Worm (Caenorhabditis elegans): ENCODE results near the gene F49F1.9.
"Not testable (repeated sequence)": the region's sequence is repeated elsewhere in the genome, so short reads cannot be mapped to it uniquely, and the experiment has no call there.

Gene F49F1.9

ce11 chrIV:4140265-4140664, 2.9 kb upstream of the F49F1.9 start, which contains the start of gene F49F1.18:
TSS of gene F49F1.18 (minus strand) at chrIV:4140365.
- TF ChIP-seq lin-13 (tag; optimal IDR thresholded peaks at IDR 0.05) = no peak
- no peak for TF ChIP-seq bed-3 (GFP tag; optimal IDR thresholded peaks at IDR 0.05)
- TF ChIP-seq cnd-1 (tag; optimal IDR thresholded peaks at IDR 0.05) = no peak
- no peak for TF ChIP-seq lin-32 (GFP tag; optimal IDR thresholded peaks at IDR 0.05)
- no peak for TF ChIP-seq sem-2 (GFP tag; optimal IDR thresholded peaks at IDR 0.05)
- no peak for TF ChIP-seq flh-1 (GFP tag; optimal IDR thresholded peaks at IDR 0.05)
- no peak for TF ChIP-seq mab-5 (tag; optimal IDR thresholded peaks at IDR 0.05)
- TF ChIP-seq ceh-43 (GFP tag; optimal IDR thresholded peaks at IDR 0.05) = no peak
- TF ChIP-seq lsy-2 (tag; optimal IDR thresholded peaks at IDR 0.05) = no peak
- TF ChIP-seq tbx-8 (GFP tag; optimal IDR thresholded peaks at IDR 0.05) = no peak
- TF ChIP-seq mls-2 (tag; optimal IDR thresholded peaks at IDR 0.05) = no peak
- no peak for TF ChIP-seq unc-120 (tag; optimal IDR thresholded peaks at IDR 0.05; ENCODE audit: poor library complexity, severe bottlenecking)
- TF ChIP-seq nhr-76 (tag; optimal IDR thresholded peaks at IDR 0.05) = no peak
- TF ChIP-seq elt-1 (tag; optimal IDR thresholded peaks at IDR 0.05; ENCODE audit: borderline replicate concordance, insufficient read depth) = no peak
- TF ChIP-seq pha-4 (tag; optimal IDR thresholded peaks at IDR 0.05) = no peak
- no peak for TF ChIP-seq M03D4.4 (tag; optimal IDR thresholded peaks at IDR 0.05)
- no peak for TF ChIP-seq ceh-39 (tag; optimal IDR thresholded peaks at IDR 0.05)
- no peak for TF ChIP-seq mep-1 (tag; optimal IDR thresholded peaks at IDR 0.05)
- TF ChIP-seq ham-2 (GFP tag; optimal IDR thresholded peaks at IDR 0.05) = no peak
- TF ChIP-seq blmp-1 (tag; optimal IDR thresholded peaks at IDR 0.05) = no peak

- TF ChIP-seq hlh-1 (tag; optimal IDR thresholded peaks at IDR 0.05) = no peak
- TF ChIP-seq elt-3 (tag; optimal IDR thresholded peaks at IDR 0.05) = no peak
Measured at ce11 chrIV:4139022-4139421, 1.6 kb upstream of the F49F1.9 start, which contains the start of gene F49F1.10. TSS of gene F49F1.10 (minus strand) at chrIV:4139122.

- no peak for TF ChIP-seq pha-4 (tag; optimal IDR thresholded peaks at IDR 0.05)
- TF ChIP-seq blmp-1 (tag; optimal IDR thresholded peaks at IDR 0.05) = no peak
- TF ChIP-seq flh-1 (GFP tag; optimal IDR thresholded peaks at IDR 0.05) = no peak
- no peak for TF ChIP-seq ceh-83 (GFP tag; optimal IDR thresholded peaks at IDR 0.05)
- no peak for TF ChIP-seq drap-1 (GFP tag; optimal IDR thresholded peaks at IDR 0.05)
- no peak for TF ChIP-seq nhr-12 (tag; optimal IDR thresholded peaks at IDR 0.05)
Measured at ce11 chrIV:4135744-4136143, 1.6 kb downstream of the F49F1.9 start, which contains the start of gene F49F1.17. TSS of gene F49F1.17 (minus strand) at chrIV:4135844.

ce11 chrIV:4125657-4126056, 11.7 kb downstream of the F49F1.9 start, which contains the start of gene F49F1.7:
TSS of gene F49F1.7 (minus strand) at chrIV:4125757.
- TF ChIP-seq nhr-76 (tag; optimal IDR thresholded peaks at IDR 0.05); ztf-11 (tag; optimal IDR thresholded peaks at IDR 0.05); ceh-83 (GFP tag; optimal IDR thresholded peaks at IDR 0.05): not testable (repeated sequence)

ce11 chrIV:4123083-4123482, 14.3 kb downstream of the F49F1.9 start, which contains the start of gene mul-1:
TSS of gene mul-1 (minus strand) at chrIV:4123166.
- no peak for TF ChIP-seq snpc-4 (tag; optimal IDR thresholded peaks at IDR 0.05)
- TF ChIP-seq lin-32 (GFP tag; optimal IDR thresholded peaks at IDR 0.05) = no peak
- no peak for TF ChIP-seq lsy-2 (tag; optimal IDR thresholded peaks at IDR 0.05)
- TF ChIP-seq nhr-2 (tag; optimal IDR thresholded peaks at IDR 0.05) = no peak
- TF ChIP-seq nhr-28 (tag; optimal IDR thresholded peaks at IDR 0.05) = no peak
- TF ChIP-seq pha-4 (tag; optimal IDR thresholded peaks at IDR 0.05) = no peak
- no peak for TF ChIP-seq sem-2 (GFP tag; optimal IDR thresholded peaks at IDR 0.05)
- TF ChIP-seq lin-13 (tag; optimal IDR thresholded peaks at IDR 0.05) = no peak
- TF ChIP-seq sptf-1 (tag; optimal IDR thresholded peaks at IDR 0.05) = no peak
- no peak for TF ChIP-seq ceh-43 (GFP tag; optimal IDR thresholded peaks at IDR 0.05)
- no peak for TF ChIP-seq ceh-39 (tag; optimal IDR thresholded peaks at IDR 0.05)

- no peak for TF ChIP-seq ham-2 (GFP tag; optimal IDR thresholded peaks at IDR 0.05)
- TF ChIP-seq unc-39 (tag; optimal IDR thresholded peaks at IDR 0.05) = no peak
- TF ChIP-seq unc-62 (GFP tag; optimal IDR thresholded peaks at IDR 0.05) = no peak
- TF ChIP-seq blmp-1 (tag; optimal IDR thresholded peaks at IDR 0.05) = no peak
- TF ChIP-seq ceh-43 (GFP tag; optimal IDR thresholded peaks at IDR 0.05) = no peak
- TF ChIP-seq mab-5 (tag; optimal IDR thresholded peaks at IDR 0.05) = no peak
- no peak for TF ChIP-seq nhr-76 (tag; optimal IDR thresholded peaks at IDR 0.05)
- TF ChIP-seq bed-3 (GFP tag; optimal IDR thresholded peaks at IDR 0.05) = no peak
- TF ChIP-seq nhr-28 (tag; optimal IDR thresholded peaks at IDR 0.05) = no peak
- TF ChIP-seq drap-1 (GFP tag; optimal IDR thresholded peaks at IDR 0.05) = no peak
- no peak for TF ChIP-seq lin-13 (tag; optimal IDR thresholded peaks at IDR 0.05)
- no peak for TF ChIP-seq lin-32 (GFP tag; optimal IDR thresholded peaks at IDR 0.05)
- TF ChIP-seq sptf-1 (tag; optimal IDR thresholded peaks at IDR 0.05) = no peak
- no peak for TF ChIP-seq snpc-4 (tag; optimal IDR thresholded peaks at IDR 0.05)
- no peak for TF ChIP-seq nhr-237 (tag; optimal IDR thresholded peaks at IDR 0.05)
- no peak for TF ChIP-seq ces-1 (GFP tag; optimal IDR thresholded peaks at IDR 0.05)
- TF ChIP-seq mls-2 (tag; optimal IDR thresholded peaks at IDR 0.05) = no peak
Measured at ce11 chrIV:4121055-4121454, 16.3 kb downstream of the F49F1.9 start.
